Worm (Caenorhabditis elegans): ENCODE measurements around the gene Y54H5A.2.

ce11 chrIII:5173622-5174021 is 24.2 kb upstream of the Y54H5A.2 start, which contains the start of gene cid-1:
- TF ChIP-seq tbx-2 (tag; optimal IDR thresholded peaks at IDR 0.05) (no peak), pqm-1 (tag; optimal IDR thresholded peaks at IDR 0.05) (no peak), elt-2 (tag; optimal IDR thresholded peaks at IDR 0.05) (no peak), unc-86 (tag; optimal IDR thresholded peaks at IDR 0.05) (no peak), ceh-30 (tag; optimal IDR thresholded peaks at IDR 0.05) (no peak), nhr-11 (tag; optimal IDR thresholded peaks at IDR 0.05) (no peak), unc-3 (GFP tag; conservative IDR thresholded peaks at IDR 0.05) (no peak), unc-3 (tag; optimal IDR thresholded peaks at IDR 0.05) (no peak), ets-4 (tag; optimal IDR thresholded peaks at IDR 0.05) (no peak)

Measured in whole organism, late embryonic.